Worm (Caenorhabditis elegans): Measurements from ENCODE around the gene Y53G8AR.5.

Gene Y53G8AR.5

DNA sequence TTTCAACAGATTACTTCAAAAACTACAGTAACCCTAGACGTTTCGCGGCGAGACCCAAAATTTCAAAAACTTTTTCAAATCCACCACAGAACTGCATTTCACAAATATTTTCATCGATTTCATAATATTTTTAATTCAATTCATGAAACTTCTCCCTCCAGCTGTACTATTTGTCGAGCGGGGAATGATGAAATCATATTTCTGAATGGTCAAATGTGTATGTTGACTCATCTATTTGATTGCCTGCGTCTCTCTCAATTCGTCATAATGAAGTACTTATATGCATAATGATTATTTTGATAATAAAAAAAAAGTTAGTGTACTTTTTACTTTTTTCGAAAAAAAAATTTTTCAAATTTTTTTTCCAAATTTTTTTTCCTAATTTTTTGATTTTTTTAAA lies 9.1 kb downstream of the Y53G8AR.5 start:
- TF ChIP-seq ztf-11 (tag; optimal IDR thresholded peaks at IDR 0.05): no peak
- TF ChIP-seq lin-38 (GFP tag; IDR thresholded peaks at IDR 0.05): no peak
- no peak for TF ChIP-seq hlh-11 (tag; optimal IDR thresholded peaks at IDR 0.05)
- TF ChIP-seq ama-1 (optimal IDR thresholded peaks at IDR 0.05): no peak
- no peak for TF ChIP-seq F26F4.8 (GFP tag; conservative IDR thresholded peaks at IDR 0.05)
- TF ChIP-seq rbr-2 (tag; optimal IDR thresholded peaks at IDR 0.05): no peak
- TF ChIP-seq nhr-102 (tag; optimal IDR thresholded peaks at IDR 0.05): no peak
- no peak for TF ChIP-seq daf-12 (tag; optimal IDR thresholded peaks at IDR 0.05)
- TF ChIP-seq daf-8 (GFP tag; IDR thresholded peaks at IDR 0.05): no peak
- no peak for TF ChIP-seq dpl-1 (GFP tag; optimal IDR thresholded peaks at IDR 0.05)
- no peak for TF ChIP-seq mep-1 (tag; optimal IDR thresholded peaks at IDR 0.05)
- TF ChIP-seq pqm-1 (tag; optimal IDR thresholded peaks at IDR 0.05): peak; percentile 39
- TF ChIP-seq ceh-20 (GFP tag; IDR thresholded peaks at IDR 0.05): no peak
- peak; percentile 75 for TF ChIP-seq nhr-6 (tag; optimal IDR thresholded peaks at IDR 0.05)
- no peak for TF ChIP-seq unc-39 (tag; optimal IDR thresholded peaks at IDR 0.05)
- no peak for TF ChIP-seq tag-97 (GFP tag; IDR thresholded peaks at IDR 0.05)
- TF ChIP-seq lsy-2 (tag; optimal IDR thresholded peaks at IDR 0.05): peak in 1 of 2 experiments; percentile 32
- peak; percentile 54 for TF ChIP-seq dve-1 (tag; optimal IDR thresholded peaks at IDR 0.05; ENCODE audit: insufficient read depth)
- TF ChIP-seq jun-1 (tag; optimal IDR thresholded peaks at IDR 0.05): no peak
- TF ChIP-seq pha-4 (GFP tag; IDR thresholded peaks at IDR 0.05): no peak
- TF ChIP-seq pha-4 (tag; optimal IDR thresholded peaks at IDR 0.05): peak; percentile 56
- no peak for TF ChIP-seq nhr-25 (tag; optimal IDR thresholded peaks at IDR 0.05; ENCODE audit: borderline replicate concordance, insufficient read depth)
- TF ChIP-seq duxl-1 (tag; optimal IDR thresholded peaks at IDR 0.05; ENCODE audit: poor library complexity): no peak
- peak; percentile 15 for TF ChIP-seq nhr-28 (tag; optimal IDR thresholded peaks at IDR 0.05)
- TF ChIP-seq spr-3 (GFP tag; optimal IDR thresholded peaks at IDR 0.05): no peak
- no peak for TF ChIP-seq attf-4 (tag; optimal IDR thresholded peaks at IDR 0.05)
- no peak for TF ChIP-seq daf-16 (GFP tag; optimal IDR thresholded peaks at IDR 0.05)
- peak; percentile 52 for TF ChIP-seq daf-16 (tag; optimal IDR thresholded peaks at IDR 0.05)
- no peak for TF ChIP-seq nhr-41 (GFP tag; IDR thresholded peaks at IDR 0.05)
- no peak for TF ChIP-seq mes-2 (tag; optimal IDR thresholded peaks at IDR 0.05; ENCODE audit: poor library complexity, severe bottlenecking)
- no peak for TF ChIP-seq dmd-6 (GFP tag; IDR thresholded peaks at IDR 0.05)
- TF ChIP-seq lin-29 (GFP tag; IDR thresholded peaks at IDR 0.05): no peak

ce11 chrIII:3307379-3307778 lies 10.1 kb downstream of the Y53G8AR.5 start:
- peak; percentile 15 for TF ChIP-seq nhr-28 (tag; optimal IDR thresholded peaks at IDR 0.05)
- TF ChIP-seq aha-1 (tag): peak; percentile 19
- TF ChIP-seq nhr-6 (tag; optimal IDR thresholded peaks at IDR 0.05): peak; percentile 57
- TF ChIP-seq dve-1 (tag; optimal IDR thresholded peaks at IDR 0.05; ENCODE audit: insufficient read depth): peak; percentile 48
- TF ChIP-seq nhr-48 (tag; optimal IDR thresholded peaks at IDR 0.05): no peak
- no peak for TF ChIP-seq Y75B8A.6 (GFP tag; IDR thresholded peaks at IDR 0.05)
- no peak for TF ChIP-seq zfp-3 (GFP tag; conservative IDR thresholded peaks at IDR 0.05)
- peak; percentile 11 for TF ChIP-seq mes-2 (tag; optimal IDR thresholded peaks at IDR 0.05; ENCODE audit: poor library complexity, severe bottlenecking)
- no peak for TF ChIP-seq nhr-77 (tag; optimal IDR thresholded peaks at IDR 0.05)
- TF ChIP-seq sdz-12 (GFP tag; optimal IDR thresholded peaks at IDR 0.05): no peak
- no peak for TF ChIP-seq daf-16 (GFP tag; optimal IDR thresholded peaks at IDR 0.05)
- TF ChIP-seq daf-16 (tag; optimal IDR thresholded peaks at IDR 0.05): peak; percentile 42
- peak; percentile 49 for TF ChIP-seq hlh-11 (tag; optimal IDR thresholded peaks at IDR 0.05)
- TF ChIP-seq pha-4 (GFP tag; IDR thresholded peaks at IDR 0.05): no peak
- peak; percentile 90 for TF ChIP-seq pha-4 (tag; optimal IDR thresholded peaks at IDR 0.05)
- no peak for TF ChIP-seq R02D3.7 (tag; optimal IDR thresholded peaks at IDR 0.05)

- TF ChIP-seq cey-2 (tag; optimal IDR thresholded peaks at IDR 0.05; ENCODE audit: borderline replicate concordance, insufficient read depth) (peak; percentile 7), dpl-1 (GFP tag; optimal IDR thresholded peaks at IDR 0.05) (peak; percentile 1), lir-3 (tag; optimal IDR thresholded peaks at IDR 0.05) (no peak), pha-4 (GFP tag; IDR thresholded peaks at IDR 0.05) (no peak), pha-4 (tag; optimal IDR thresholded peaks at IDR 0.05) (no peak), mes-2 (tag; optimal IDR thresholded peaks at IDR 0.05; ENCODE audit: poor library complexity, severe bottlenecking) (peak; percentile 9), tag-97 (GFP tag; IDR thresholded peaks at IDR 0.05) (no peak), nhr-11 (tag; optimal IDR thresholded peaks at IDR 0.05) (no peak), lin-1 (GFP tag; IDR thresholded peaks at IDR 0.05) (no peak), T20F7.1 (GFP tag; optimal IDR thresholded peaks at IDR 0.05) (no peak), hlh-11 (tag; optimal IDR thresholded peaks at IDR 0.05) (peak; percentile 36), ZK337.2 (GFP tag; IDR thresholded peaks at IDR 0.05) (no peak), ama-1 (optimal IDR thresholded peaks at IDR 0.05) (no peak), snpc-1.2 (GFP tag; IDR thresholded peaks at IDR 0.05) (no peak), daf-12 (tag; optimal IDR thresholded peaks at IDR 0.05) (no peak), nhr-48 (tag; optimal IDR thresholded peaks at IDR 0.05) (peak; percentile 9), lsy-2 (tag; optimal IDR thresholded peaks at IDR 0.05) (peak in 1 of 2 experiments; percentile 4), dve-1 (tag; optimal IDR thresholded peaks at IDR 0.05; ENCODE audit: insufficient read depth) (peak; percentile 31), nhr-102 (tag; optimal IDR thresholded peaks at IDR 0.05) (no peak), php-3 (GFP tag; IDR thresholded peaks at IDR 0.05) (no peak)
Measured at ce11 chrIII:3308940-3309339, 11.7 kb downstream of the Y53G8AR.5 start.

Data from whole organism, L4 larva.